Worm (Caenorhabditis elegans): Measurements from ENCODE around the gene F54H12.5.

ce11 chrIII:7948802-7949201, 23.2 kb downstream of the F54H12.5 start, which contains the start of gene col-90:
- TF ChIP-seq zag-1 (tag; optimal IDR thresholded peaks at IDR 0.05) (no peak), pha-4 (tag; optimal IDR thresholded peaks at IDR 0.05) (no peak), egl-27 (tag; optimal IDR thresholded peaks at IDR 0.05) (no peak), nhr-77 (tag; optimal IDR thresholded peaks at IDR 0.05) (no peak), ama-1 (optimal IDR thresholded peaks at IDR 0.05) (no peak), jun-1 (tag; optimal IDR thresholded peaks at IDR 0.05) (no peak), skn-1 (tag; optimal IDR thresholded peaks at IDR 0.05) (no peak), nhr-43 (tag; optimal IDR thresholded peaks at IDR 0.05; ENCODE audit: poor library complexity, severe bottlenecking) (peak; percentile 61), R02D3.7 (tag; optimal IDR thresholded peaks at IDR 0.05) (no peak), lsy-12 (tag; optimal IDR thresholded peaks at IDR 0.05) (no peak), nfya-1 (tag; optimal IDR thresholded peaks at IDR 0.05; ENCODE audit: insufficient read depth) (no peak)
